Fruit fly (Drosophila melanogaster): ENCODE data around the gene Sem1.

The Sem1 gene

DNA sequence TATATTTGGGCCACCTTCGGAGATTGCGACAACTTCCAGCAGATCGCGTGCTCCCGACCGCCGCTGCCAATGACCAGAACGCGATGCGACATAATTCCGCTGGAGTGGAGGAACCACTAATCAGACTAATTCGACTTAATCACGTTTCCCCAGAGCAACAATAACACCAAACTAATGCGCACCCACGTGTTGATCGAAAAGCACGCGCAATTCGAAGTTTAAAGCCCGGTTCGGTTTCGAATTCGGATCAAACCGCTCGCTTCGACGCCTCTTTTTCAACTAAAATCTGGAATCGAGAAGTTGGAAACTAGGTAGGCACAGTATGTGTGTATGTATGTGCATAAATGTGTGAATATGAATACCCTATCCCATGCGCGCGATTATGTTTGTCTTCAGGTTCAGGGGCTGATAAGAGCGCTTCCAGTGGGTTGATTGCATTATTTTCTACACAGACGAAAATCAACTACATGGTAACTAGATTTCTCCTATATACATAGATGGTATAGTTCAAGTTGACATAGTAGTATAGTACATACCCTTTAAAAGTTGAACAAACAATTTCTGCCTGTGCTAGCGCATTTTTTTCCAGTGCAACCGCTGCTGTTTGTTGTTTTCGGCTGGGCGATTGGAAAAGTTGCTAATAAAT is 40.0 kb upstream of the Sem1 start, which contains the start of gene Gart (continued):
- TF ChIP-seq vri (GFP tag; optimal IDR thresholded peaks at IDR 0.05): peak; percentile 87
- TF ChIP-seq CG6163 (GFP tag; IDR thresholded peaks at IDR 0.05): peak; percentile 80
- peak; percentile 82 for TF ChIP-seq Ets21C (GFP tag; optimal IDR thresholded peaks at IDR 0.05)
- peak; percentile 92 for TF ChIP-seq esn (GFP tag; optimal IDR thresholded peaks at IDR 0.05)
- TF ChIP-seq CG8632 (GFP tag; optimal IDR thresholded peaks at IDR 0.05): peak; percentile 52
- TF ChIP-seq fd59A (GFP tag; optimal IDR thresholded peaks at IDR 0.05): peak; percentile 30
- TF ChIP-seq Hr38 (GFP tag; optimal IDR thresholded peaks at IDR 0.05): no peak
- TF ChIP-seq lz (GFP tag; optimal IDR thresholded peaks at IDR 0.05): peak; percentile 91
- TF ChIP-seq CG32006 (GFP tag; optimal IDR thresholded peaks at IDR 0.05): peak; percentile 74
- TF ChIP-seq CG3919 (GFP tag; optimal IDR thresholded peaks at IDR 0.05): peak; percentile 77
- TF ChIP-seq salr (GFP tag; optimal IDR thresholded peaks at IDR 0.05): peak in 1 of 2 experiments; percentile 34
- TF ChIP-seq CG31627 (GFP tag; optimal IDR thresholded peaks at IDR 0.05): peak; percentile 89
- TF ChIP-seq OdsH (GFP tag; optimal IDR thresholded peaks at IDR 0.05): peak; percentile 76
- TF ChIP-seq CG3032 (tag; optimal IDR thresholded peaks at IDR 0.05): no peak
- peak; percentile 73 for TF ChIP-seq Hr4 (GFP tag; optimal IDR thresholded peaks at IDR 0.05)
- TF ChIP-seq Ets96B (tag; optimal IDR thresholded peaks at IDR 0.05): peak; percentile 59
- TF ChIP-seq CG11762 (GFP tag; optimal IDR thresholded peaks at IDR 0.05; ENCODE audit: insufficient read depth): no peak
- TF ChIP-seq fd85E (GFP tag; optimal IDR thresholded peaks at IDR 0.05): no peak

DNA sequence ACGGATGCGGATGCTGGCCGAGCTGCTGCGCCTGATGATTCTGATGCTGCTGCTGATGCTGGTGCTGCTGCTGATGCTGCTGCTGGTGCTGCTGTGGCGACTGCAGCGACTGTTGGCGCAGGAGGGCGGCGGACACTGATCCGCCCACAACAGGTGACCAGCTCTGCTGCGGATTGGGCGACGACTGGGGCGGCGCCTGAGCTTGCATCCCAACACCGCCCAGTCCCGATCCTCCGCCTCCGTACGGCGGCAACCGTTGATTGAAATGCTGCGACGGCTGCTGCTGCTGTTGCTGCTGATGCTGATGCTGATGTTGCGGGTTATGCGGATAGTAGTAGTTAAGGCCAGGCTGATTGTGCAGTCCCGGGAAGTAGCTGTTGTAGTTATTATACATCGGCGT is 38.5 kb upstream of the Sem1 start:
- TF ChIP-seq eg (GFP tag; IDR thresholded peaks at IDR 0.05) (no peak), Eip93F (GFP tag; optimal IDR thresholded peaks at IDR 0.05) (no peak), Eip75B (GFP tag; optimal IDR thresholded peaks at IDR 0.05) (no peak), CG4318 (GFP tag; optimal IDR thresholded peaks at IDR 0.05) (no peak), Sox14 (GFP tag; optimal IDR thresholded peaks at IDR 0.05) (no peak), ss (GFP tag; optimal IDR thresholded peaks at IDR 0.05) (no peak), esn (GFP tag; optimal IDR thresholded peaks at IDR 0.05) (no peak), fd85E (GFP tag; optimal IDR thresholded peaks at IDR 0.05) (no peak), CG3919 (GFP tag; optimal IDR thresholded peaks at IDR 0.05) (no peak), CG11762 (GFP tag; optimal IDR thresholded peaks at IDR 0.05; ENCODE audit: insufficient read depth) (no peak), CG6792 (GFP tag; optimal IDR thresholded peaks at IDR 0.05) (no peak)

DNA sequence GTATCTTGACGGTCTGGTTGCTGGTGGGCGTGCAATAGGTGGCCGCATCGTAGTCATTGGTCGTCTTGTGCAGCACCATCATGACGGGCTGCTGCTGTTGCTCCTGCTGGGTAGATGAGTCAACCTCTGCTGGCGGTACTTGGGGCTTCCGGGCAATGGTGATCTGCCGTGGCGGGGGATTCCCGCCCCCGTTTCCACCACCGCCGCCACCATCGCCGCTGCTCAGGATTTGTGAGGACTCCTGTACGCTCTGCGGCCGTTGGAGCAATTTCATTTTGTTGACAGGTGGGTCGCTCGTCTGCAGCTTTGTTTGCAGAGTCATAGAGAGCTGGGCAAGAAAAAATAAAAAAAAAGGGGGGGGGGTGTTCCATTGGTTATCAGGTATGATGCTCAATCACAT is 37.5 kb upstream of the Sem1 start:
- TF ChIP-seq ss (GFP tag; optimal IDR thresholded peaks at IDR 0.05): no peak
- no peak for TF ChIP-seq CG9139 (GFP tag; optimal IDR thresholded peaks at IDR 0.05)
- TF ChIP-seq topi (GFP tag; optimal IDR thresholded peaks at IDR 0.05): no peak
- no peak for TF ChIP-seq Gug (GFP tag; IDR thresholded peaks at IDR 0.05)
- TF ChIP-seq CG8632 (GFP tag; optimal IDR thresholded peaks at IDR 0.05): no peak
- TF ChIP-seq Met (GFP tag; optimal IDR thresholded peaks at IDR 0.05): no peak
- no peak for TF ChIP-seq eg (GFP tag; IDR thresholded peaks at IDR 0.05)
- TF ChIP-seq fd85E (GFP tag; optimal IDR thresholded peaks at IDR 0.05): no peak
- no peak for TF ChIP-seq Hr39 (GFP tag; optimal IDR thresholded peaks at IDR 0.05)
- no peak for TF ChIP-seq CG8119 (GFP tag; IDR thresholded peaks at IDR 0.05)
- no peak for TF ChIP-seq CG6854 (GFP tag; optimal IDR thresholded peaks at IDR 0.05)

DNA sequence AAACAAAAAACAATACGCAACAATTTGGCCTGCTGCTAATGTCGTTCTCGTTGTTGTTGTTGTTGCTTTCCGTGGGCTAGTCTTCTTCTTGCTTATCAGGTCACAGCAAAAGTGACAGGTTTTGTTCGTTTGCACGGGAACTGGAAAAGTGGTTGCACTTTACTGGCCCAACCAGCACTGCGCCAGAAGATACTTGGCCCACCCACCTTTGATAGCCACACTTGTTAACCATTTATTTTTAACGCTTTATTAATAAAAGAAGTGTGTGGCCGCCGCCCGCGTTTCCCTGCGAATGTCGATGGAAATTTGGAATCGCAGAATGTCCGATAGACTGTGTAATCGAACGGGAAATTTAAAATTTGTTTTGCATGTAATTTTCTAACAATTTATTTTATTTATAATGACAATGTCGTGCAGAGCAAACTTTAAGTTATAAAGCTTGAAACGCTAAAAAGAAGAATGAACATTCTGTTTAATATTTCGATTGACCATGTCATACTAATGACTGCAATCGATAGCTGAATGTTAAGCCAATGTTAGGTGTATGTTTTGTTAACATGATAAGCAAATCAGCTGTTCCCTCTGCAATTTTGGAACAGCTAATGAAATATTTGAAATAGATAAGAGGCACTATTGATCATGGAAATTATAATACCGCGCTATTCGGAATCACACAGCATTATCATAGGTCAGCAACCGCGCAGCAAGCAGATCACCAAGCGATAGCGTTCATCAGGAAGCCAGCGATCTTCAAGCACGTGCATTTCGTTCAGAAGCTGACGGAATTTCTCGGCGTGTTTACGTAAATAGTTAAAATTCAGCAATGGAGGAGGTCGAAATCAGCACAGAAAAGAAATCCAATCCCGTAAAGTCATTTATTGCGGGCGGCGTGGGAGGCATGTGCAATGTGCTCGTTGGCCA is 36.5 kb upstream of the Sem1 start, which contains the start of the genes CG31908 and MME1:
Gene CG31908 (minus strand): TSS at position 402 of the 921 bp plus-strand sequence.
Gene MME1 (plus strand): TSS at position 539 of the 921 bp plus-strand sequence.
- TF ChIP-seq ss (GFP tag; optimal IDR thresholded peaks at IDR 0.05) (no peak), topi (GFP tag; optimal IDR thresholded peaks at IDR 0.05) (peak; percentile 43), CG32006 (GFP tag; optimal IDR thresholded peaks at IDR 0.05) (no peak), Hr4 (GFP tag; optimal IDR thresholded peaks at IDR 0.05) (peak; percentile 37), Lpt (GFP tag; optimal IDR thresholded peaks at IDR 0.05) (no peak), Eip75B (GFP tag; optimal IDR thresholded peaks at IDR 0.05) (peak; percentile 47), CG10631 (GFP tag; optimal IDR thresholded peaks at IDR 0.05) (peak; percentile 29), CG16779 (tag; optimal IDR thresholded peaks at IDR 0.05) (no peak), CG34406 (GFP tag; optimal IDR thresholded peaks at IDR 0.05) (peak; percentile 12), Smox (GFP tag; optimal IDR thresholded peaks at IDR 0.05) (peak; percentile 24), CG11762 (GFP tag; optimal IDR thresholded peaks at IDR 0.05; ENCODE audit: insufficient read depth) (no peak), achi (GFP tag; optimal IDR thresholded peaks at IDR 0.05) (peak; percentile 80), fd85E (GFP tag; optimal IDR thresholded peaks at IDR 0.05) (no peak), Sox102F (GFP tag; optimal IDR thresholded peaks at IDR 0.05) (no peak), CG31627 (GFP tag; optimal IDR thresholded peaks at IDR 0.05) (peak; percentile 36), OdsH (GFP tag; optimal IDR thresholded peaks at IDR 0.05) (peak; percentile 27), CG15336 (GFP tag; IDR thresholded peaks at IDR 0.05) (no peak), vri (GFP tag; optimal IDR thresholded peaks at IDR 0.05) (peak; percentile 27), Eip78C (GFP tag) (peak; percentile 73), fkh (GFP tag; optimal IDR thresholded peaks at IDR 0.05) (no peak), CG6854 (GFP tag; optimal IDR thresholded peaks at IDR 0.05) (no peak), CG8632 (GFP tag; optimal IDR thresholded peaks at IDR 0.05) (peak; percentile 1)
